Worm (Caenorhabditis elegans) whole organism, mixed stage, embryonic: ENCODE data around the gene nhr-105.
A peak's percentile ranks its signal among the peaks of the same experiment; 100 is the strongest.

Experiments used
- M03D4.4 ChIP-seq: sonication (generic microtip); optimal IDR thresholded peaks from 2 replicates; lab custom pipeline; 2017; ENCODE audit warnings: mild to moderate bottlenecking, missing genetic modification characterization, missing compliant biosample characterization
- bed-3 ChIP-seq: fragments of 200-800 bp; sonication (Bioruptor generic); optimal IDR thresholded peaks from 3 replicates; lab custom pipeline; 2018; ENCODE audit warnings: mild to moderate bottlenecking, missing genetic modification characterization, moderate library complexity, missing compliant biosample characterization
- ceh-39 ChIP-seq: fragments of 150-350 bp; optimal IDR thresholded peaks from 2 replicates; lab custom pipeline; 2014; ENCODE audit warnings: missing biosample characterization, missing genetic modification characterization
- ceh-43 ChIP-seq: fragments of 200-800 bp; sonication (Bioruptor generic); optimal IDR thresholded peaks from 2 replicates; lab custom pipeline; 2018; ENCODE audit warnings: mild to moderate bottlenecking, missing genetic modification characterization, moderate library complexity, missing compliant biosample characterization
- ces-1 ChIP-seq: fragments of 150-350 bp; optimal IDR thresholded peaks from 2 replicates; lab custom pipeline; 2014; ENCODE audit warnings: missing biosample characterization, missing genetic modification reagents, missing genetic modification characterization
- cnd-1 ChIP-seq: fragments of 200-800 bp; sonication (Bioruptor generic); optimal IDR thresholded peaks from 2 replicates; lab custom pipeline; 2018; ENCODE audit warnings: mild to moderate bottlenecking, missing genetic modification characterization, missing compliant biosample characterization
- drap-1 ChIP-seq: fragments of 200-800 bp; sonication (Bioruptor generic); optimal IDR thresholded peaks from 3 replicates; lab custom pipeline; 2018; ENCODE audit warnings: mild to moderate bottlenecking, missing genetic modification characterization, missing compliant biosample characterization
- elt-1 ChIP-seq: sonication (generic microtip); optimal IDR thresholded peaks from 2 replicates; lab custom pipeline; 2017; ENCODE audit warnings: missing genetic modification characterization, mild to moderate bottlenecking, missing compliant biosample characterization, antibody characterized with exemption, moderate library complexity, borderline replicate concordance; ENCODE audit not compliant: insufficient read depth
- elt-3 ChIP-seq: fragments of 150-350 bp; optimal IDR thresholded peaks from 2 replicates; lab custom pipeline; 2014; ENCODE audit warnings: missing biosample characterization, missing genetic modification characterization
- flh-1 ChIP-seq: fragments of 200-800 bp; sonication (Bioruptor generic); optimal IDR thresholded peaks from 2 replicates; lab custom pipeline; 2018; ENCODE audit warnings: mild to moderate bottlenecking, missing genetic modification characterization, moderate library complexity, missing compliant biosample characterization
- ham-2 ChIP-seq: fragments of 200-800 bp; sonication (Bioruptor generic); optimal IDR thresholded peaks from 2 replicates; lab custom pipeline; 2018; ENCODE audit warnings: mild to moderate bottlenecking, missing genetic modification characterization, missing compliant biosample characterization
- hlh-1 ChIP-seq: fragments of 150-350 bp; optimal IDR thresholded peaks from 2 replicates; lab custom pipeline; 2014; ENCODE audit warnings: missing biosample characterization, missing genetic modification reagents, missing genetic modification characterization
- lin-32 ChIP-seq: fragments of 200-800 bp; sonication (Bioruptor generic); optimal IDR thresholded peaks from 2 replicates; lab custom pipeline; 2018; ENCODE audit warnings: mild to moderate bottlenecking, missing genetic modification characterization, missing compliant biosample characterization
- lsy-2 ChIP-seq: fragments of 150-350 bp; optimal IDR thresholded peaks from 2 replicates; lab custom pipeline; 2014; ENCODE audit warnings: missing biosample characterization, missing genetic modification characterization
- mab-5 ChIP-seq: fragments of 150-350 bp; optimal IDR thresholded peaks from 2 replicates; lab custom pipeline; 2014; ENCODE audit warnings: missing biosample characterization, missing genetic modification characterization
- mep-1 ChIP-seq: fragments of 150-350 bp; optimal IDR thresholded peaks from 2 replicates; lab custom pipeline; 2017; ENCODE audit warnings: missing biosample characterization, missing genetic modification reagents, missing genetic modification characterization, inconsistent platforms
- mls-2 ChIP-seq: sonication (generic microtip); optimal IDR thresholded peaks from 2 replicates; lab custom pipeline; 2016; ENCODE audit warnings: mild to moderate bottlenecking, missing genetic modification characterization, moderate library complexity, missing compliant biosample characterization
- nhr-12 ChIP-seq: fragments of 150-350 bp; optimal IDR thresholded peaks from 2 replicates; lab custom pipeline; 2014; ENCODE audit warnings: missing biosample characterization, missing genetic modification characterization
- nhr-2 ChIP-seq: fragments of 150-350 bp; optimal IDR thresholded peaks from 2 replicates; lab custom pipeline; 2014; ENCODE audit warnings: missing biosample characterization, missing genetic modification characterization
- nhr-237 ChIP-seq: fragments of 150-350 bp; optimal IDR thresholded peaks from 2 replicates; lab custom pipeline; 2014; ENCODE audit warnings: missing biosample characterization, missing genetic modification characterization
- nhr-28 ChIP-seq: fragments of 150-350 bp; optimal IDR thresholded peaks from 2 replicates; lab custom pipeline; 2014; ENCODE audit warnings: missing biosample characterization, missing genetic modification characterization
- nhr-76 ChIP-seq: sonication (generic microtip); optimal IDR thresholded peaks from 2 replicates; lab custom pipeline; 2017; ENCODE audit warnings: missing biosample characterization, missing genetic modification characterization
- pha-4 ChIP-seq: fragments of 150-350 bp; optimal IDR thresholded peaks from 2 replicates; lab custom pipeline; 2018; ENCODE audit warnings: missing biosample characterization, missing genetic modification reagents, missing genetic modification characterization
- snpc-4 ChIP-seq: fragments of 150-350 bp; optimal IDR thresholded peaks from 2 replicates; lab custom pipeline; 2014; ENCODE audit warnings: missing biosample characterization, missing genetic modification characterization
- sptf-1 ChIP-seq: sonication (generic microtip); optimal IDR thresholded peaks from 2 replicates; lab custom pipeline; 2017; ENCODE audit warnings: mild to moderate bottlenecking, missing genetic modification characterization, moderate library complexity, missing compliant biosample characterization
- tbx-8 ChIP-seq: fragments of 200-800 bp; sonication (Bioruptor generic); optimal IDR thresholded peaks from 2 replicates; lab custom pipeline; 2018; ENCODE audit warnings: mild to moderate bottlenecking, missing genetic modification characterization, moderate library complexity, missing compliant biosample characterization
- unc-120 ChIP-seq: sonication (generic microtip); optimal IDR thresholded peaks from 2 replicates; lab custom pipeline; 2017; ENCODE audit warnings: missing genetic modification characterization, missing compliant biosample characterization; ENCODE audit not compliant: poor library complexity, severe bottlenecking
- unc-39 ChIP-seq: fragments of 150-350 bp; optimal IDR thresholded peaks from 2 replicates; lab custom pipeline; 2014; ENCODE audit warnings: missing biosample characterization, missing genetic modification characterization
- unc-62 ChIP-seq: fragments of 150-350 bp; optimal IDR thresholded peaks from 2 replicates; lab custom pipeline; 2014; ENCODE audit warnings: missing biosample characterization, missing genetic modification reagents, missing genetic modification characterization
- zip-8 ChIP-seq: fragments of 150-350 bp; optimal IDR thresholded peaks from 2 replicates; lab custom pipeline; 2014; ENCODE audit warnings: missing biosample characterization, missing genetic modification characterization
- ztf-11 ChIP-seq: fragments of 150-350 bp; optimal IDR thresholded peaks from 2 replicates; lab custom pipeline; 2014; ENCODE audit warnings: missing biosample characterization, missing genetic modification characterization

The nhr-105 gene

ce11 chrIV:7020630-7021029 lies 29.3 kb upstream of the nhr-105 start:
- TF ChIP-seq ces-1 (GFP tag; lab: Kevin White, UChicago) (no peak), ztf-11 (tag; lab: Kevin White, UChicago) (no peak), unc-62 (GFP tag; lab: Kevin White, UChicago) (no peak), snpc-4 (tag; lab: Kevin White, UChicago) (no peak), elt-1 (tag; lab: Kevin White, UChicago) (no peak)

ce11 chrIV:7022227-7022626 lies 27.7 kb upstream of the nhr-105 start:
- no peak for TF ChIP-seq ceh-43 (GFP tag; lab: Kevin White, UChicago)
- TF ChIP-seq flh-1 (GFP tag; lab: Kevin White, UChicago) = no peak
- no peak for TF ChIP-seq unc-39 (tag; lab: Kevin White, UChicago)

ce11 chrIV:7023004-7023403 lies 27.0 kb upstream of the nhr-105 start:
- TF ChIP-seq unc-39 (tag; lab: Kevin White, UChicago) = no peak
- TF ChIP-seq ces-1 (GFP tag; lab: Kevin White, UChicago) = peak; percentile 67
- no peak for TF ChIP-seq nhr-28
- peak; percentile 97 for TF ChIP-seq cnd-1
- TF ChIP-seq nhr-237 (tag; lab: Kevin White, UChicago) = no peak
- peak; percentile 62 for TF ChIP-seq mls-2
- peak; percentile 49 for TF ChIP-seq unc-62 (GFP tag; lab: Kevin White, UChicago)
- peak; percentile 14 for TF ChIP-seq lsy-2 (tag; lab: Kevin White, UChicago)
- TF ChIP-seq bed-3 (GFP tag; lab: Kevin White, UChicago) = no peak
- peak; percentile 8 for TF ChIP-seq sptf-1
- TF ChIP-seq unc-120 (tag; lab: Kevin White, UChicago) = peak; percentile 53
- peak; percentile 100 for TF ChIP-seq nhr-2 (tag; lab: Kevin White, UChicago)
- TF ChIP-seq lin-32 (GFP tag; lab: Kevin White, UChicago) = peak; percentile 98
- TF ChIP-seq ham-2 (GFP tag; lab: Kevin White, UChicago) = no peak
- TF ChIP-seq nhr-12 (tag; lab: Kevin White, UChicago) = no peak
- TF ChIP-seq pha-4 = no peak
- peak; percentile 72 for TF ChIP-seq mep-1 (tag; lab: Kevin White, UChicago)
- TF ChIP-seq ceh-39 = peak; percentile 51
- TF ChIP-seq hlh-1 (tag; lab: Kevin White, UChicago) = peak; percentile 47
- no peak for TF ChIP-seq elt-1 (tag; lab: Kevin White, UChicago)

ce11 chrIV:7023858-7024257 lies 26.1 kb upstream of the nhr-105 start, which contains the start of gene adah-1:
Gene adah-1, plus strand, starts transcription at chrIV:7024211.
- no peak for TF ChIP-seq ceh-43 (GFP tag; lab: Kevin White, UChicago)
- peak; percentile 74 for TF ChIP-seq unc-62 (GFP tag; lab: Kevin White, UChicago)
- no peak for TF ChIP-seq ztf-11 (tag; lab: Kevin White, UChicago)
- no peak for TF ChIP-seq ceh-39
- no peak for TF ChIP-seq sptf-1
- TF ChIP-seq elt-1 (tag; lab: Kevin White, UChicago) = no peak
- no peak for TF ChIP-seq tbx-8 (GFP tag; lab: Kevin White, UChicago)

- TF ChIP-seq zip-8 (peak; percentile 83), elt-3 (tag; lab: Kevin White, UChicago) (no peak)
Observed at ce11 chrIV:7024829-7025228, 25.1 kb upstream of the nhr-105 start.

- TF ChIP-seq mls-2 = no peak
- no peak for TF ChIP-seq mab-5 (tag; lab: Kevin White, UChicago)
- TF ChIP-seq unc-62 (GFP tag; lab: Kevin White, UChicago) = no peak
- TF ChIP-seq drap-1 (GFP tag; lab: Kevin White, UChicago) = no peak
- no peak for TF ChIP-seq zip-8
- TF ChIP-seq nhr-237 (tag; lab: Kevin White, UChicago) = no peak
- TF ChIP-seq ces-1 (GFP tag; lab: Kevin White, UChicago) = no peak
- no peak for TF ChIP-seq bed-3 (GFP tag; lab: Kevin White, UChicago)
- TF ChIP-seq cnd-1 = no peak
- TF ChIP-seq flh-1 (GFP tag; lab: Kevin White, UChicago) = no peak
- TF ChIP-seq nhr-76 (tag; lab: Kevin White, UChicago) = no peak
- no peak for TF ChIP-seq ham-2 (GFP tag; lab: Kevin White, UChicago)
- no peak for TF ChIP-seq nhr-28
- TF ChIP-seq snpc-4 (tag; lab: Kevin White, UChicago) = no peak
- TF ChIP-seq elt-3 (tag; lab: Kevin White, UChicago) = no peak
- no peak for TF ChIP-seq ztf-11 (tag; lab: Kevin White, UChicago)
- no peak for TF ChIP-seq M03D4.4 (tag; lab: Kevin White, UChicago)
- TF ChIP-seq, all 35 proteins: peak for 0
Observed at ce11 chrIV:7025835-7026234, 24.1 kb upstream of the nhr-105 start.
